Worm (Caenorhabditis elegans): ENCODE measurements around the gene adh-1.

adh-1 gene

DNA sequence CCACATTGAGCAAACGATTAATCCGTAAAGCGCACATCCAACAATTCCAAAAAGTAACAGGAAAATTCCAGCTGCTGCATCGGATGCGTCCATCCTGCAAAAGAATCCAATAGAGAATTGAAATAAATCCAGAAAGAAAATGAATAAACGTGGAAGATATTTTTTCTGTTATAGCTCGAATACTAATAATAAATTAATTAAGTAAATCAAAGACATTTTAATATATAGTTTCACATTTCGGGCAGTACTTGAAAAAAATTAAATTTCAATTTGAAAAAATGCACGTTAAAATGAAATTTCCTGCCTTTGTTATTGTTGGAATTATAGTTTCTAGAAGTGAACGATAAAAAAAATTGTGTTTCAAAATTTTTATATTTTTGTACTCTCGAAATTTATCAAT is 19.9 kb upstream of the adh-1 start, which contains the start of gene R13H4.7:
Gene R13H4.7, minus strand, starts transcription at position 101 of the 400 bp plus-strand sequence.
- no peak for TF ChIP-seq sem-4 (tag; optimal IDR thresholded peaks at IDR 0.05)
- no peak for TF ChIP-seq mbf-1 (tag; optimal IDR thresholded peaks at IDR 0.05)
- TF ChIP-seq ZK546.5 (tag; optimal IDR thresholded peaks at IDR 0.05), result no peak
- TF ChIP-seq crh-2 (tag; optimal IDR thresholded peaks at IDR 0.05), result no peak

DNA sequence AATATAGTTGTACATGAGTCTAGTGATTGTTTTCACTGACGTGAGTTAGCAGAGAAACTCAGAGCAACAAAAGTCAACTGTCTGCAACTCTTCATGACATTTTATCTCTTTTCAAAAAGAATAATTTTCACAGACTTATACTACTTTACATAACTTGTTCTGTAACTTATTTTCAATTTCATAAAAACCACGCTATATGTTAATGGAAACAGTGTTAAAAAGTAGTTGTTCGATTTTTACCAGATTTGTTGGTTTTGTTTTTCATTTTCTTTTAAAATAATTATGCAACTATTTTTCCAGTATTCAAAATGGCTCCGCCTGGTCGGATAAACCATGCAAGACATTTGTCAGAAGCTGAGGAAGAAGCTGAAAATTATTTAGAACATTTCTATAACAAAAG is 13.0 kb upstream of the adh-1 start, which contains the start of gene sulp-4:
Gene sulp-4, plus strand, starts transcription at position 301 of the 400 bp plus-strand sequence.
- TF ChIP-seq nhr-10 (tag; optimal IDR thresholded peaks at IDR 0.05) (no peak), ceh-16 (tag; optimal IDR thresholded peaks at IDR 0.05) (no peak), nhr-237 (tag; optimal IDR thresholded peaks at IDR 0.05) (no peak), lsy-2 (tag; optimal IDR thresholded peaks at IDR 0.05) (no peak), nhr-25 (tag; optimal IDR thresholded peaks at IDR 0.05) (no peak)

DNA sequence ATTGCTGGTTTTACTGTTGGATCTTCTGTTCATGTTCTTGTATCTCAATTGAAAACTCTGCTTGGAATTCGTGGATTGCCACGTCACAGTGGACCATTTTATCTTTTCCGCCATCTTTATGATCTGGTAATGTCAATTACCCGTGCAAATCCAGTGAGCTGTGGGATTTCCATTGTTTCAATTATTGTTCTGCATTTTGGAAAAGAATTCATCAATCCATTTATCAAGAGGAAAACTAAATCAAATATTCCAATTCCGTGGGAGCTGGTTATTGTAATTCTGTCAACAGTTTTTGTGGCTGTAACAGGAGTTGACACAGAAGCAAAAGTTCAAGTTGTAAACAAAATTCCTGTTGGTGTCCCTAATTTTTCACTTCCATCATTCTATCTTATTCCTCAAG is 11.4 kb upstream of the adh-1 start:
- TF ChIP-seq sma-9 (GFP tag; optimal IDR thresholded peaks at IDR 0.05), result no peak
- TF ChIP-seq sma-9 (tag; optimal IDR thresholded peaks at IDR 0.05), result no peak
- no peak for TF ChIP-seq aly-2 (tag; optimal IDR thresholded peaks at IDR 0.05)
- no peak for TF ChIP-seq mdl-1 (tag; optimal IDR thresholded peaks at IDR 0.05)
- no peak for TF ChIP-seq ama-1 (optimal IDR thresholded peaks at IDR 0.05)
- TF ChIP-seq nhr-129 (tag; optimal IDR thresholded peaks at IDR 0.05), result no peak
- no peak for TF ChIP-seq elt-3 (tag; optimal IDR thresholded peaks at IDR 0.05)

DNA sequence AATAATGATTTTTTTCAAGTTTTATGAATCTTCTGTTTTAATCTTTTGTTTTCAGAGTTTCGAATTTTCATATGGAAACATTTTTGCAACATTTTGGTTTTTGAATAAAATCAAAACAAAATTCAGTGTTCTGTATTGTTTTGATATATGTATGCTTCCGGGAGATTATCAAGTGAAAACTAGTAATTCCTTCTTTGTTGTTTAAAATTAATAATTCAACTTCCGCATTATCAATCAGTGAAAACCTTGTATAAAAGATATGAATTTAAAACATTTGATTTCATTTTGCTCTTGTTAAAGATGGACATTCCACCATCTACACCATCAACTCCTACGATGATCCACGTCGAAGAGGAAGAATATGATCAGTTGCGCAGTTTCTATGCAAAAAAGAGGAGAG is 8.3 kb upstream of the adh-1 start, which contains the start of gene sulp-5:
Gene sulp-5, plus strand, starts transcription at position 301 of the 400 bp plus-strand sequence.
- TF ChIP-seq F13H6.1 (tag; optimal IDR thresholded peaks at IDR 0.05) (no peak), ceh-16 (tag; optimal IDR thresholded peaks at IDR 0.05) (no peak)

DNA sequence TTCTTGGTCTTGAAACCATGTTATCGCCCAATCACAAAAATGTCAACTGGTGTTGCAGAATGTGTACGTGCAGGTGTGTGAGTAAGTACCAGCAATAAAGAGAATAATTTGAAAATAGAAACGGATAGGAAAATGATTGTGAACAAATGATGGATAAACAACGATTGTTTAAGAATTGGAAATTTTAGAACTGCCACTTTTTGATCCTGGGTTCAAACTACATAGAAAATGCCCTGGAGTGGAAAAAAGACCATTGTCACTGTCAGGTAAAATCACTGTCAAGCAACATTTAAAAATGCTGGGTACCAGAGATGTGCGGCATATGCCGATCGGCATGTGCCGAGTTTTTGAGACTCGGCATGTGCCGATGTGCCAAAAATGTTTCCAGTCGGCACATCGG is 4.8 kb upstream of the adh-1 start:
- TF ChIP-seq nhr-129 (tag; optimal IDR thresholded peaks at IDR 0.05), result peak; percentile 34
- TF ChIP-seq sma-9 (GFP tag; optimal IDR thresholded peaks at IDR 0.05), result peak; percentile 2
- TF ChIP-seq sma-9 (tag; optimal IDR thresholded peaks at IDR 0.05), result no peak
- TF ChIP-seq ztf-11 (tag; optimal IDR thresholded peaks at IDR 0.05), result no peak
- no peak for TF ChIP-seq mdl-1 (tag; optimal IDR thresholded peaks at IDR 0.05)

DNA sequence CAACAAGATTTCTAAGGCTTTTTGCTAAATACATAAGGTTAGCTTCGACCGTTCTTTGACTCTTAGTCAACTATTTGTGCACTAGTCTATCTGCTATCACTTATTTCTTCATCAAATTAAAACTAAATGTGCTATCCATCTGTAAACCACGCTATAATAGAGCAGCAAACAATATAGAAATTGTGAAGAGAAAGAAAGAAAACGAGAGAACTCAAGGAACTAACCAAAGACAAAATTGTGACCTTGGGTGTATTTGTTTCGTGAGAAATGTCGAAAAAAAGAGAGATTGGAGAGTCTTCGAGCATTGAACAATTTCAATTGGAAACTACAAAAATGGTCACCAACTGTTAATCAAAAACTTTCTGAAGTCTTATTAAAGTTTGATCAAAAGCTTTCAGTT is 3.0 kb upstream of the adh-1 start:
- TF ChIP-seq lsy-2 (tag; optimal IDR thresholded peaks at IDR 0.05), result no peak
- peak; percentile 4 for TF ChIP-seq F13H6.1 (tag; optimal IDR thresholded peaks at IDR 0.05)
- peak; percentile 65 for TF ChIP-seq nhr-129 (tag; optimal IDR thresholded peaks at IDR 0.05)
- no peak for TF ChIP-seq nhr-77 (tag; optimal IDR thresholded peaks at IDR 0.05)
- TF ChIP-seq crh-2 (tag; optimal IDR thresholded peaks at IDR 0.05), result peak; percentile 44
- peak; percentile 50 for TF ChIP-seq fos-1 (tag; optimal IDR thresholded peaks at IDR 0.05)
- TF ChIP-seq sma-9 (GFP tag; optimal IDR thresholded peaks at IDR 0.05), result peak; percentile 71
- no peak for TF ChIP-seq sma-9 (tag; optimal IDR thresholded peaks at IDR 0.05)

DNA sequence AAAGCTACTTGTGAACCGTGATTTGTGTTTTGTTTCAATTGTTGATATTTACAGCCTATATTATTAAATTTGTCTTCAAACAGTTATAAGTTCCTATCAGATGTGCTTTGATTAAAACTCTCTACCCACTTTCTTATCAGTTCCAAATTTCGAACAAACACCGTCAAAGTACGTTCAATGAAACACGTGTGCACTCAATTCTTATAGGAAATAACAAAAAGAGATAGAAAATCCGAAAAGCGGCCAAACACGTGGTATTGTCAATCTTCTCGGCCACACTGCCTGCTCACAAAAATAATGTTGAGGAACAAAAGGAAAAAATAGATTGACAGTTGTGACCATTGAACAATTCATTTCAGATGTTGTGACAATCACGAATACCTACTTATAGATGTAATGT is 2.1 kb upstream of the adh-1 start:
- TF ChIP-seq ZK546.5 (tag; optimal IDR thresholded peaks at IDR 0.05), result no peak
- no peak for TF ChIP-seq unc-62 (GFP tag; optimal IDR thresholded peaks at IDR 0.05)
- TF ChIP-seq ztf-11 (tag; optimal IDR thresholded peaks at IDR 0.05), result no peak
- no peak for TF ChIP-seq ztf-1 (GFP tag; conservative IDR thresholded peaks at IDR 0.05)
- peak; percentile 25 for TF ChIP-seq lin-13 (GFP tag; optimal IDR thresholded peaks at IDR 0.05)
- peak; percentile 10 for TF ChIP-seq fos-1 (tag; optimal IDR thresholded peaks at IDR 0.05)
- no peak for TF ChIP-seq lin-39 (tag; optimal IDR thresholded peaks at IDR 0.05)
- TF ChIP-seq snpc-4 (tag; optimal IDR thresholded peaks at IDR 0.05), result no peak
- TF ChIP-seq nhr-129 (tag; optimal IDR thresholded peaks at IDR 0.05), result peak; percentile 91
- TF ChIP-seq ceh-16 (tag; optimal IDR thresholded peaks at IDR 0.05), result no peak
- no peak for TF ChIP-seq nhr-12 (tag; optimal IDR thresholded peaks at IDR 0.05)
- TF ChIP-seq nhr-10 (tag; optimal IDR thresholded peaks at IDR 0.05), result no peak
- peak; percentile 70 for TF ChIP-seq gmeb-1 (tag; optimal IDR thresholded peaks at IDR 0.05)
- TF ChIP-seq blmp-1 (tag; optimal IDR thresholded peaks at IDR 0.05; ENCODE audit: insufficient read depth), result peak; percentile 69
- no peak for TF ChIP-seq unc-39 (tag; optimal IDR thresholded peaks at IDR 0.05)
- TF ChIP-seq sma-9 (GFP tag; optimal IDR thresholded peaks at IDR 0.05), result peak; percentile 95
- no peak for TF ChIP-seq sma-9 (tag; optimal IDR thresholded peaks at IDR 0.05)
- no peak for TF ChIP-seq lin-11 (tag; optimal IDR thresholded peaks at IDR 0.05)
- no peak for TF ChIP-seq alr-1 (tag; optimal IDR thresholded peaks at IDR 0.05)
- no peak for TF ChIP-seq nhr-77 (tag; optimal IDR thresholded peaks at IDR 0.05)
- peak; percentile 3 for TF ChIP-seq nhr-6 (tag; optimal IDR thresholded peaks at IDR 0.05)
- TF ChIP-seq dmd-4 (tag; optimal IDR thresholded peaks at IDR 0.05), result no peak
- TF ChIP-seq aly-2 (tag; optimal IDR thresholded peaks at IDR 0.05), result no peak
- peak; percentile 82 for TF ChIP-seq crh-2 (tag; optimal IDR thresholded peaks at IDR 0.05)
- TF ChIP-seq egl-27 (tag; optimal IDR thresholded peaks at IDR 0.05), result peak; percentile 51
- TF ChIP-seq sma-3 (GFP tag; optimal IDR thresholded peaks at IDR 0.05), result peak; percentile 52
- peak; percentile 60 for TF ChIP-seq ztf-4 (tag; optimal IDR thresholded peaks at IDR 0.05)
- no peak for TF ChIP-seq nhr-11 (tag; optimal IDR thresholded peaks at IDR 0.05)
- no peak for TF ChIP-seq mab-5 (tag; optimal IDR thresholded peaks at IDR 0.05)
- no peak for TF ChIP-seq nhr-23 (tag; optimal IDR thresholded peaks at IDR 0.05)
- TF ChIP-seq peb-1 (tag; optimal IDR thresholded peaks at IDR 0.05), result no peak

Data from whole organism, L2 larva.